Fruit fly (Drosophila melanogaster): ENCODE measurements around the gene MED14.
A peak's percentile ranks its signal among the peaks of the same experiment; 100 is the strongest.

DNA sequence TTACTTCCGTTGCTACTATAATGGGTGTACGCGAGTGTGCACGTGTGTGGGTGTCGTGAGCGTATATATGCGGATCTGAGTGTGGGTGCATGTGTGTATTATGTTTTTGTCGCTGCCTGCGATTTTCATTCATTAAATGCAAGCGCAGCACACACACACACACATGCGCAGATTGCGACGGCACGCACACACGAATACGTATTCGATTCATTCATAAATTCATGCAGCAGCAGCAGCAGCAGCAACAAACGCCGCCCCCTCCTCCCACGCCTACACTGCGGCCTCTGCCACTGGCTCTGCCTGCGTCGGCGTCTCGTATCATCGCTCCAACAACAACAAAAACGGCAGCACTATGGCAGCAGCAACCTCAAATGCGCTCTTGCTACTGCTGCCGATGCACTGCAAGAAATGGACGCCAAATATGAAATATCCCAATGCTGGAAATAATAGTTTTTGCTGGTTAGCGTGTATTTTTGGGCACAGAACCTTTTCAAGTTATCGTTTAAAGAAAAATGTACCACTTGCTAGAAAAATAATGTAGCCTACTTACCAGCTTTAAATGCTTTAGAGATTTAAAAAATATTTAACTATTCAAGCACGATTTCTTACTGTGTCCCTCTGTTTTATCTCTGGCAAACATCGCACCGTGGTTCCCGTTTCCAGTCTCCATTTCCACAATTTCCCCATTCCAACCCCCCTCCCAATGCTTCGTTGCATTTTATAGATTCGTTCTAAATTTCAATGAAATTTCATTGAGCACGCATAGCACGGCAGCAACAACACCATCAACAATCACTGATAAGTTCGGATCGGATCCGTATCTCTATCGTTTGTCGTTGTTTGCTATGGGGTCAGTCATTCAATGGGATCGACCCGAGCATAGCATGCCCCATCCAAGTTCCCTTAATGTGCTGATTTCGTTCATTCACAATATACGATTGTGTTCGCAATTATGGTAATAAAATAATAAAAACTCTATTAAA, 40.5 kb downstream of the MED14 start:
- no peak for TF ChIP-seq usp (GFP tag; optimal IDR thresholded peaks at IDR 0.05)
- no peak for TF ChIP-seq sage (GFP tag; optimal IDR thresholded peaks at IDR 0.05)
- no peak for TF ChIP-seq CrebA (GFP tag; optimal IDR thresholded peaks at IDR 0.05; ENCODE audit: borderline replicate concordance)
- TF ChIP-seq dmrt93B (GFP tag; optimal IDR thresholded peaks at IDR 0.05): peak; percentile 3
- no peak for TF ChIP-seq pan (optimal IDR thresholded peaks at IDR 0.05)
- TF ChIP-seq Dfd (GFP tag; optimal IDR thresholded peaks at IDR 0.05): peak; percentile 73
- peak; percentile 57 for TF ChIP-seq fru (GFP tag; optimal IDR thresholded peaks at IDR 0.05)
- no peak for TF ChIP-seq Abd-B (GFP tag; optimal IDR thresholded peaks at IDR 0.05)
- no peak for TF ChIP-seq N (GFP tag; optimal IDR thresholded peaks at IDR 0.05)
- no peak for TF ChIP-seq Myc (optimal IDR thresholded peaks at IDR 0.05)
- no peak for TF ChIP-seq Vsx2 (GFP tag; optimal IDR thresholded peaks at IDR 0.05; ENCODE audit: partially characterized antibody)
- TF ChIP-seq tai (GFP tag; optimal IDR thresholded peaks at IDR 0.05): no peak
- TF ChIP-seq CG9705 (GFP tag; optimal IDR thresholded peaks at IDR 0.05): no peak
- no peak for TF ChIP-seq Sp1 (GFP tag; optimal IDR thresholded peaks at IDR 0.05)
